Worm (Caenorhabditis elegans): ENCODE data around the gene T14B4.20.

T14B4.20 gene

DNA sequence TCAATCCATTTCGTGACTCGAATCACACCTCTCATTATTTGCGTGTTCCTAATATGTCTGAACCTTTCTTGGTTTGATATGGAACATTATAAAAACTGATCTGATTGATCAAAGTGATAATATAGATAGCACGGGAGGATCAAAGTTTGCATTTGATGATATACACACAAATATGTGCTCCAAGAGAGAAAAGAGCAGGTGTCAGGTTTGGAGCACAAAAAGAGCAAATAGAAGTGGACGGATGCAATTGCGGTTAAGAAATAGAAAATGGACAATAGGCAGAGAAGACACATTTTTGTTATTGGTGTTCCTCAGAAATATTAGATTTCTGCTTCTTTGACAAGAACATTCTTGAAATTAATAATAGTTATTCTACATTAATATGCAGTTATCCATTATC is 17.9 kb upstream of the T14B4.20 start, which contains the start of gene C18H9.1:
C18H9.1 (plus strand) TSS at position 301 of the 400 bp plus-strand sequence.
- TF ChIP-seq nhr-20 (tag; optimal IDR thresholded peaks at IDR 0.05) (no peak), rnt-1 (tag; optimal IDR thresholded peaks at IDR 0.05) (no peak), unc-130 (tag; optimal IDR thresholded peaks at IDR 0.05) (no peak), pax-3 (tag; optimal IDR thresholded peaks at IDR 0.05) (no peak), mep-1 (tag; optimal IDR thresholded peaks at IDR 0.05) (no peak), lin-35 (GFP tag; optimal IDR thresholded peaks at IDR 0.05) (no peak), zag-1 (tag; optimal IDR thresholded peaks at IDR 0.05) (no peak), hpl-2 (GFP tag; optimal IDR thresholded peaks at IDR 0.05) (no peak), lin-13 (GFP tag; optimal IDR thresholded peaks at IDR 0.05) (no peak), nhr-84 (tag; optimal IDR thresholded peaks at IDR 0.05) (no peak), aha-1 (tag; optimal IDR thresholded peaks at IDR 0.05) (no peak), nhr-12 (tag; optimal IDR thresholded peaks at IDR 0.05) (no peak), lsy-2 (tag; optimal IDR thresholded peaks at IDR 0.05) (no peak), C16A3.4 (tag; optimal IDR thresholded peaks at IDR 0.05) (no peak)

DNA sequence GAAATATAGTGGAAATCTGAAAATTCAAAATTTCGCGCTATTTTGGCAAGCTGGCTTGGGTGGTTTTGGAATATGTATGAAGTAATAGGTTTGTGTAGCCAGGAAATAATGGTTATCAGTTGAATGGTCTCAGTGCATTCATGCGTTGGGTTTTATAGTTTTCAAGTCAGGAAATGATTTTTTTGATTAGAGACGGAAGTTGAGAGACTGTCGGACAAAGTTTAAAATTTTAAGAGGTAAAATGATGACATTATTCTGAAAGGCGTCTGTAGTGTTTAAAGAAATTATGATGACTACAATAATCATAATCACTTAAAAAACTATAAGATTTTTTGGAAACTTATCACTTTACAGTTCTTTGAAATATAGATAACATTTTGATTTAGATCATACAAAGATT is 15.2 kb upstream of the T14B4.20 start, which contains the start of gene C18H9.6:
C18H9.6 (minus strand) TSS at position 129 of the 400 bp plus-strand sequence.
- no peak for TF ChIP-seq ceh-82 (tag; optimal IDR thresholded peaks at IDR 0.05)
- peak; percentile 86 for TF ChIP-seq elt-2 (tag; optimal IDR thresholded peaks at IDR 0.05)

DNA sequence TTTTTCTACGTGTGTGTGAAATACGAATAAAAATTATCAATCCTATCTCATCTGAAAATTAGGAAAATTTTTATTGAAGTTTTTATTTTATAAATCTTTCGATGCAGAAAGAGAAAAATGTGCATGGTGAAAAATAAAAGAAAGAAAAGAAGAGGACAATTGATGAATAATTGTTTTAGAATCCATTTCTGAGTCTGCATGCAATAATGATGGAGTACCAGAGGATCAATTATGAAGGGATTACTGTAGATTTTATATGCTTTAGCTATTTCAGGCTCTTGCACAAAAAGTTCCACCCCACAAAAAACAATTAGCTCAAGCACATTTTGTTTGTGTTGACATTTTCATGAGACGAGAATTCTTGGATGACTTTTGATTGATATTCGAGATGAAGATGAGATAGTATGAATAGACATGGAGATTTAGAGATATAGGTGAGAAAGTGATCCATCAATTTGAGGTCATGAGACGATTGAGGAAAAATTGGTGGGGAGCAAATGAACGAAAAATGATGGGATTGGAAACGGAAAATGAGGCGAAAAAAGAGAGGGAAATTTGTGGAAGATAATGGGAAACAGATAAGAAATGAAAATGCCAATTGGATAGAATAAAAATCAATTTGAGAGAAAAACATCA is 11.0 kb upstream of the T14B4.20 start, which contains the start of gene rpy-1:
rpy-1 (minus strand) TSS at position 51 of the 636 bp plus-strand sequence.
- TF ChIP-seq egl-27 (tag; optimal IDR thresholded peaks at IDR 0.05): no peak
- TF ChIP-seq ztf-4 (tag; optimal IDR thresholded peaks at IDR 0.05): peak; percentile 22
- no peak for TF ChIP-seq aly-2 (tag; optimal IDR thresholded peaks at IDR 0.05)
- no peak for TF ChIP-seq pax-3 (tag; optimal IDR thresholded peaks at IDR 0.05)
- no peak for TF ChIP-seq Y116A8C.19 (tag; optimal IDR thresholded peaks at IDR 0.05; ENCODE audit: borderline replicate concordance)
- no peak for TF ChIP-seq mdl-1 (tag; optimal IDR thresholded peaks at IDR 0.05)
- no peak for TF ChIP-seq isw-1 (GFP tag; IDR thresholded peaks at IDR 0.05)
- TF ChIP-seq fkh-10 (GFP tag; optimal IDR thresholded peaks at IDR 0.05): no peak
- TF ChIP-seq fkh-8 (tag; optimal IDR thresholded peaks at IDR 0.05): no peak
- TF ChIP-seq unc-30 (tag; optimal IDR thresholded peaks at IDR 0.05): no peak
- TF ChIP-seq unc-62 (GFP tag; optimal IDR thresholded peaks at IDR 0.05): no peak
- peak; percentile 36 for TF ChIP-seq snu-23 (GFP tag; optimal IDR thresholded peaks at IDR 0.05)
- TF ChIP-seq blmp-1 (tag; optimal IDR thresholded peaks at IDR 0.05): peak; percentile 9
- TF ChIP-seq skn-1 (tag; optimal IDR thresholded peaks at IDR 0.05): no peak
- TF ChIP-seq sup-37 (GFP tag; optimal IDR thresholded peaks at IDR 0.05): no peak
- TF ChIP-seq nhr-19 (GFP tag; conservative IDR thresholded peaks at IDR 0.05): 0 out of 2 replicates have a peak, but pooled peaks have one; percentile 13
- no peak for TF ChIP-seq mab-9 (GFP tag; IDR thresholded peaks at IDR 0.05)
- peak; percentile 58 for TF ChIP-seq dsc-1 (tag; optimal IDR thresholded peaks at IDR 0.05)
- TF ChIP-seq nhr-84 (tag; optimal IDR thresholded peaks at IDR 0.05): no peak
- TF ChIP-seq nhr-77 (tag; optimal IDR thresholded peaks at IDR 0.05): no peak
- TF ChIP-seq nhr-20 (tag; optimal IDR thresholded peaks at IDR 0.05): peak; percentile 21
- TF ChIP-seq F16B12.6 (tag; optimal IDR thresholded peaks at IDR 0.05): no peak
- no peak for TF ChIP-seq hpl-2 (GFP tag; optimal IDR thresholded peaks at IDR 0.05)
- no peak for TF ChIP-seq elt-2 (tag; optimal IDR thresholded peaks at IDR 0.05)
- no peak for TF ChIP-seq lin-15B (tag; optimal IDR thresholded peaks at IDR 0.05)
- no peak for TF ChIP-seq pag-3 (tag; optimal IDR thresholded peaks at IDR 0.05; ENCODE audit: borderline replicate concordance, insufficient read depth)
- TF ChIP-seq nhr-237 (tag; optimal IDR thresholded peaks at IDR 0.05): no peak
- no peak for TF ChIP-seq unc-98 (GFP tag; IDR thresholded peaks at IDR 0.05)
- TF ChIP-seq mef-2 (tag; optimal IDR thresholded peaks at IDR 0.05): no peak
- no peak for TF ChIP-seq ama-1 (optimal IDR thresholded peaks at IDR 0.05)
- TF ChIP-seq ceh-88 (GFP tag; IDR thresholded peaks at IDR 0.05): no peak
- peak; percentile 7 for TF ChIP-seq nhr-85 (tag)
- TF ChIP-seq ets-5 (GFP tag; IDR thresholded peaks at IDR 0.05): no peak
- no peak for TF ChIP-seq nhr-47 (tag; optimal IDR thresholded peaks at IDR 0.05)
- TF ChIP-seq unc-86 (tag; optimal IDR thresholded peaks at IDR 0.05): no peak
- TF ChIP-seq tbx-2 (tag; optimal IDR thresholded peaks at IDR 0.05): no peak
- no peak for TF ChIP-seq egl-13 (tag; optimal IDR thresholded peaks at IDR 0.05)
- TF ChIP-seq lsy-2 (tag; optimal IDR thresholded peaks at IDR 0.05): peak; percentile 36 to 51
- TF ChIP-seq efl-1 (optimal IDR thresholded peaks at IDR 0.05): no peak
- TF ChIP-seq efl-1 (GFP tag; optimal IDR thresholded peaks at IDR 0.05 in 1 of 2): peak in 1 of 2 experiments; percentile 41
